Worm (Caenorhabditis elegans) whole organism, late embryonic: ENCODE measurements around the gene F46C5.1.
A peak's percentile ranks its signal among the peaks of the same experiment; 100 is the strongest.

ENCODE experiments used
- fkh-6 ChIP-seq: sonication (generic microtip); optimal IDR thresholded peaks from 2 replicates; lab custom pipeline; 2016; ENCODE audit warnings: missing genetic modification characterization, missing compliant biosample characterization
- nhr-11 ChIP-seq: fragments of 150-350 bp; optimal IDR thresholded peaks from 2 replicates; lab custom pipeline; 2014; ENCODE audit warnings: missing biosample characterization, missing genetic modification characterization
- pag-3 ChIP-seq: sonication (generic microtip); optimal IDR thresholded peaks from 2 replicates; lab custom pipeline; 2016; ENCODE audit warnings: missing compliant biosample characterization, missing genetic modification characterization, borderline replicate concordance
- unc-42 ChIP-seq: sonication (generic microtip); optimal IDR thresholded peaks from 2 replicates; lab custom pipeline; 2016; ENCODE audit warnings: missing genotype, missing genetic modification characterization, missing compliant biosample characterization
- unc-55 ChIP-seq: sonication (generic microtip); optimal IDR thresholded peaks from 2 replicates; lab custom pipeline; 2017; ENCODE audit warnings: missing biosample characterization, missing genetic modification reagents, missing genetic modification characterization

ce11 chrII:8784235-8784928 lies 36.6 kb downstream of the F46C5.1 start:
- TF ChIP-seq nhr-11, result no peak
- no peak for TF ChIP-seq unc-55 (GFP tag; lab: Kevin White, UChicago)
- TF ChIP-seq pag-3 (tag; lab: Kevin White, UChicago), result no peak
- TF ChIP-seq fkh-6 (tag; lab: Kevin White, UChicago), result no peak
- peak; percentile 7 for TF ChIP-seq unc-42 (tag; lab: Kevin White, UChicago)
